Worm (Caenorhabditis elegans): ENCODE results near the gene ztf-14.

The ztf-14 gene

DNA sequence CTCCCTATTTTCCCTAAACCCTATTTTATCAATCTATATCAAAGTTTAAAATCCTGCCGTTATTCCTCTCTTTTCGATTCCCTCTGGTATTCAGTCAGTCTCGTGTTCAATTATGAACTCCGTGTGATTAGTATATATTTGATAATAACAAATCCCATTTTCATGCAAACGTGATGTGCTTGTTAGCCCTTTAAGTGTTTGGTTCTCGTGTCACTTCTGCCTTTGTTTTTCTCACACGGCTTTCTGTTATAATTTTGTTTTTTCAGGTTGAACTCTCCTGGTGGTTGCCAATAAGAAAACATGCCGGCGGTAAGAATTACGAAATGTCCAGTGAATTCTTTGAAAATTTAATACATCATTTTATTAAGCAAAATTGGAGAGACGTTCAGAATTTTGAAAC is 29.4 kb upstream of the ztf-14 start, which contains the start of gene M163.21:
Gene M163.21, plus strand, starts transcription at position 301 of the 400 bp plus-strand sequence.
- no peak for TF ChIP-seq hmg-20 (GFP tag; IDR thresholded peaks at IDR 0.05)
- TF ChIP-seq madf-3 (GFP tag; IDR thresholded peaks at IDR 0.05) = no peak
- TF ChIP-seq T07F8.4 (tag; optimal IDR thresholded peaks at IDR 0.05) = no peak
- TF ChIP-seq mcd-1 (GFP tag; IDR thresholded peaks at IDR 0.05) = no peak
- TF ChIP-seq hmg-1.2 (GFP tag; IDR thresholded peaks at IDR 0.05) = no peak
- TF ChIP-seq B0035.1 (tag; optimal IDR thresholded peaks at IDR 0.05) = no peak

DNA sequence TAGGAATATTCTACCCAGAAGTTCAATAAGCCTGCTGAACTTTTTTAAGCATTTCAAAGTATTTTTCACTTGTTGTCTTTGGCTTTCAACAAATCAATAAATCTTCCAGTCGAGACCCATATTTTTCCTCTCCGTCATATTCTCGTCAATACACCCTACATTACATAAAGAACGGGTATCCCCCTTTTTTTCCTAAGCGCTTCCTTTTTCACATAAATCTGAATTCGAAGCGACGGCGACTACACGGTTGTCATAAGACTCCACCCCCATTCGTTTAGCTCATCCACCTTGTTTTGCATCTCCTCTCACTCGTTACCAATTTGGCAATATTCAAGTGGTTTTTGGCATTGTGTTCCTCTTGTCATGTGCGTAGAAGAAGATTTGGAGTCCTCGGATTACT is 26.6 kb upstream of the ztf-14 start, which contains the start of gene M163.9:
Gene M163.9, plus strand, starts transcription at position 301 of the 400 bp plus-strand sequence.
- TF ChIP-seq B0261.1 (tag; optimal IDR thresholded peaks at IDR 0.05) (no peak), B0019.2 (GFP tag; conservative IDR thresholded peaks at IDR 0.05) (no peak), nfyb-1 (GFP tag; IDR thresholded peaks at IDR 0.05) (no peak), lin-26 (GFP tag; IDR thresholded peaks at IDR 0.05) (no peak), lin-54 (GFP tag; optimal IDR thresholded peaks at IDR 0.05) (no peak), Y67H2A.10 (GFP tag; conservative IDR thresholded peaks at IDR 0.05) (no peak), hlh-12 (tag; optimal IDR thresholded peaks at IDR 0.05) (no peak), gei-17 (GFP tag; optimal IDR thresholded peaks at IDR 0.05) (no peak), nhr-80 (tag; optimal IDR thresholded peaks at IDR 0.05) (no peak), hlh-26 (GFP tag; conservative IDR thresholded peaks at IDR 0.05) (no peak), sptf-2 (GFP tag; optimal IDR thresholded peaks at IDR 0.05) (no peak), tlf-1 (GFP tag; optimal IDR thresholded peaks at IDR 0.05) (no peak), snpc-3.4 (tag; optimal IDR thresholded peaks at IDR 0.05) (no peak), unc-130 (GFP tag; optimal IDR thresholded peaks at IDR 0.05) (no peak), sdz-38 (tag; optimal IDR thresholded peaks at IDR 0.05) (no peak), snpc-1.3 (tag; optimal IDR thresholded peaks at IDR 0.05; ENCODE audit: insufficient read depth) (no peak), attf-3 (GFP tag; conservative IDR thresholded peaks at IDR 0.05) (no peak), F23B12.7 (tag; optimal IDR thresholded peaks at IDR 0.05; ENCODE audit: insufficient read depth) (no peak), zfh-2 (GFP tag; conservative IDR thresholded peaks at IDR 0.05) (no peak)

DNA sequence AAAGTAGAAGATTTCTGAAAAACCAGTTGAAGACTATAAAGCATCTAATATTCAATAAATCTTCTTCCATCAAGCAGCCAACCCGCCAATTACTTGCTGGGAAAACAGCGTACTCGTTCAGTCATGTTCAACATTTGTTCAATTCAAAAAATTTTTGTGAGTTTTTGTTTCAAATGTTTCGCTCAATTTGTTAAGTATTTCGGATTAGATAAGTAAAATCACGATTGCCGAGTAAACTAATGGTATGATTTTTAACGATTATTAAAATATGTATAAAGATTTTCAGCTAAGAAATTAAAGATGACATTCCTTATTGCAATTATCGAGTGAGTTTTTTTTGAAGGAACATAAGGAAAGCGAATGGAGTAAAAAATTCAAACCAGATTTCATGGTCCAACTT is 25.2 kb upstream of the ztf-14 start, which contains the start of gene M163.10:
Gene M163.10, plus strand, starts transcription at position 301 of the 400 bp plus-strand sequence.
- TF ChIP-seq bed-1 (GFP tag; IDR thresholded peaks at IDR 0.05) = no peak
- no peak for TF ChIP-seq ama-1 (optimal IDR thresholded peaks at IDR 0.05)
- no peak for TF ChIP-seq ama-1 (GFP tag; optimal IDR thresholded peaks at IDR 0.05)
- TF ChIP-seq sptf-2 (GFP tag; optimal IDR thresholded peaks at IDR 0.05) = no peak
- TF ChIP-seq xnd-1 (tag; optimal IDR thresholded peaks at IDR 0.05) = no peak
- no peak for TF ChIP-seq hlh-26 (GFP tag; conservative IDR thresholded peaks at IDR 0.05)
- TF ChIP-seq mxl-1 (tag; optimal IDR thresholded peaks at IDR 0.05) = no peak
- TF ChIP-seq ztf-26 (tag; optimal IDR thresholded peaks at IDR 0.05) = no peak
- TF ChIP-seq ceh-100 (GFP tag; IDR thresholded peaks at IDR 0.05) = no peak
- TF ChIP-seq snpc-3.4 (tag; optimal IDR thresholded peaks at IDR 0.05) = no peak
- no peak for TF ChIP-seq B0035.1 (tag; optimal IDR thresholded peaks at IDR 0.05)
- no peak for TF ChIP-seq ztf-6 (GFP tag; IDR thresholded peaks at IDR 0.05)
- TF ChIP-seq T26A5.8 (tag; optimal IDR thresholded peaks at IDR 0.05) = no peak
- no peak for TF ChIP-seq cebp-1 (GFP tag; IDR thresholded peaks at IDR 0.05)
- TF ChIP-seq cebp-1 (tag; optimal IDR thresholded peaks at IDR 0.05) = no peak
- no peak for TF ChIP-seq attf-6 (GFP tag; IDR thresholded peaks at IDR 0.05)
- no peak for TF ChIP-seq hmg-1.2 (GFP tag; IDR thresholded peaks at IDR 0.05)
- TF ChIP-seq C17E4.6 (GFP tag; IDR thresholded peaks at IDR 0.05) = no peak
